Fruit fly (Drosophila melanogaster) whole organism, embryonic: ENCODE results near the gene CG32248.

Experiments used
- ATbp ChIP-seq: fragments of 200-800 bp; sonication (Bioruptor generic); optimal IDR thresholded peaks from 2 replicates; lab custom pipeline; 2017; ENCODE audit warnings: missing biosample characterization, mild to moderate bottlenecking, missing genetic modification characterization, missing genetic modification reagents
- B-H1 ChIP-seq: fragments of 200-800 bp; sonication (Bioruptor generic); IDR thresholded peaks from 3 replicates; pipeline ENCODE4 v1.3.6; 2022; ENCODE audit warnings: missing biosample characterization, missing genetic modification characterization
- BtbVII ChIP-seq: fragments of 200-800 bp; sonication (Bioruptor generic); optimal IDR thresholded peaks from 3 replicates; lab custom pipeline; 2017; ENCODE audit warnings: missing biosample characterization, mild to moderate bottlenecking, missing genetic modification characterization
- CG10209 ChIP-seq: fragments of 200-800 bp; sonication (Bioruptor generic); optimal IDR thresholded peaks from 3 replicates; lab custom pipeline; 2017; ENCODE audit warnings: missing biosample characterization, mild to moderate bottlenecking, missing genetic modification characterization, missing genetic modification reagents
- CG10274 ChIP-seq: fragments of 200-800 bp; sonication (Bioruptor generic); optimal IDR thresholded peaks from 3 replicates; lab custom pipeline; 2017; ENCODE audit warnings: missing biosample characterization, mild to moderate bottlenecking, missing genetic modification characterization
- CG11085 ChIP-seq: fragments of 200-800 bp; sonication (Bioruptor generic); IDR thresholded peaks from 2 replicates; pipeline ENCODE4 v1.3.6; 2022; ENCODE audit warnings: missing biosample characterization, missing genetic modification characterization
- CG11093 ChIP-seq: fragments of 200-800 bp; sonication (Bioruptor generic); IDR thresholded peaks from 3 replicates; pipeline ENCODE4 v1.3.6; 2022; ENCODE audit warnings: missing biosample characterization, missing genetic modification characterization
- CG18476 ChIP-seq: fragments of 200-800 bp; sonication (Bioruptor generic); optimal IDR thresholded peaks from 2 replicates; lab custom pipeline; 2016; ENCODE audit warnings: missing biosample characterization, mild to moderate bottlenecking, missing genetic modification characterization
- CG2199 ChIP-seq: fragments of 200-800 bp; sonication (Bioruptor generic); IDR thresholded peaks from 3 replicates; pipeline ENCODE4 v1.3.6; 2022; ENCODE audit warnings: missing biosample characterization, missing genetic modification characterization
- CG2889 ChIP-seq: fragments of 200-800 bp; sonication (Bioruptor generic); IDR thresholded peaks from 3 replicates; pipeline ENCODE4 v1.3.6; 2022; ENCODE audit warnings: missing biosample characterization, missing genetic modification characterization
- CG7271 ChIP-seq: fragments of 200-800 bp; sonication (Bioruptor generic); optimal IDR thresholded peaks from 2 replicates; lab custom pipeline; 2018; ENCODE audit warnings: missing biosample characterization, mild to moderate bottlenecking, missing genetic modification characterization, moderate library complexity
- CG8359 ChIP-seq: fragments of 200-800 bp; sonication (Bioruptor generic); optimal IDR thresholded peaks from 2 replicates; lab custom pipeline; 2017; ENCODE audit warnings: missing biosample characterization, mild to moderate bottlenecking, missing genetic modification characterization, borderline replicate concordance
- CG8478 ChIP-seq: fragments of >200 bp; optimal IDR thresholded peaks from 2 replicates; lab custom pipeline; 2018
- Camta ChIP-seq: fragments of 200-800 bp; sonication (Bioruptor generic); optimal IDR thresholded peaks from 2 replicates; lab custom pipeline; 2016; ENCODE audit warnings: missing biosample characterization, missing genetic modification characterization
- D19B ChIP-seq: fragments of 200-800 bp; sonication (Bioruptor generic); optimal IDR thresholded peaks from 2 replicates; lab custom pipeline; 2017; ENCODE audit warnings: missing biosample characterization, mild to moderate bottlenecking, missing genetic modification characterization
- Dll ChIP-seq: fragments of 200-800 bp; sonication (Bioruptor generic); IDR thresholded peaks from 4 replicates; pipeline ENCODE4 v1.3.6; 2022; ENCODE audit warnings: missing biosample characterization, missing genetic modification characterization; ENCODE audit not compliant: partially characterized antibody
- Doc2 ChIP-seq: fragments of 200-800 bp; sonication (Bioruptor generic); IDR thresholded peaks from 2 replicates; pipeline ENCODE4 v1.3.6; 2022; ENCODE audit warnings: missing biosample characterization, missing genetic modification characterization
- E2f2 ChIP-seq: fragments of 200-800 bp; sonication (Bioruptor generic); IDR thresholded peaks from 2 replicates; pipeline ENCODE4 v1.3.6; 2022; ENCODE audit warnings: missing biosample characterization, missing genetic modification characterization
- HmgD ChIP-seq: fragments of 200-800 bp; sonication (Bioruptor generic); optimal IDR thresholded peaks from 3 replicates; lab custom pipeline; 2016; ENCODE audit warnings: missing biosample characterization, missing genetic modification characterization
- Meics ChIP-seq: fragments of 200-800 bp; sonication (Bioruptor generic); optimal IDR thresholded peaks from 2 replicates; lab custom pipeline; 2017; ENCODE audit warnings: missing biosample characterization, mild to moderate bottlenecking, missing genetic modification characterization
- Oaz ChIP-seq: fragments of 200-800 bp; sonication (Bioruptor generic); IDR thresholded peaks from 2 replicates; pipeline ENCODE4 v1.3.6; 2022; ENCODE audit warnings: missing biosample characterization, missing genetic modification characterization
- Opbp ChIP-seq: fragments of 200-800 bp; sonication (Bioruptor generic); IDR thresholded peaks from 3 replicates; pipeline ENCODE4 v1.3.6; 2022; ENCODE audit warnings: missing biosample characterization, missing genetic modification characterization; ENCODE audit not compliant: partially characterized antibody
- Ravus ChIP-seq: fragments of 200-800 bp; sonication (Bioruptor generic); IDR thresholded peaks from 2 replicates; pipeline ENCODE4 v1.3.6; 2022; ENCODE audit warnings: missing biosample characterization, missing genetic modification characterization
- Sin3A ChIP-seq: fragments of >200 bp; optimal IDR thresholded peaks from 2 replicates; lab custom pipeline; 2018
- al ChIP-seq: fragments of 200-800 bp; sonication (Bioruptor generic); IDR thresholded peaks from 2 replicates; pipeline ENCODE4 v1.3.6; 2022; ENCODE audit warnings: missing biosample characterization, missing genetic modification characterization
- ap ChIP-seq: fragments of 200-800 bp; sonication (Bioruptor generic); IDR thresholded peaks from 2 replicates; pipeline ENCODE4 v1.3.6; 2022; ENCODE audit warnings: missing biosample characterization, missing genetic modification characterization
- br ChIP-seq: fragments of >200 bp; optimal IDR thresholded peaks from 2 replicates; lab custom pipeline; 2017
- crol ChIP-seq: fragments of 200-800 bp; sonication (Bioruptor generic); IDR thresholded peaks from 2 replicates; pipeline ENCODE4 v1.3.6; 2022; ENCODE audit warnings: missing biosample characterization, missing genetic modification characterization
- dm ChIP-seq: fragments of 200-800 bp; sonication (Bioruptor generic); optimal IDR thresholded peaks from 3 replicates; lab custom pipeline; 2016; ENCODE audit warnings: missing biosample characterization, missing genetic modification characterization
- dmrt99B ChIP-seq: fragments of 200-800 bp; sonication (Bioruptor generic); optimal IDR thresholded peaks from 2 replicates; lab custom pipeline; 2018; ENCODE audit warnings: missing biosample characterization, mild to moderate bottlenecking, missing genetic modification characterization, moderate library complexity
- dysf ChIP-seq: fragments of 200-800 bp; sonication (Bioruptor generic); IDR thresholded peaks from 3 replicates; pipeline ENCODE4 v1.3.6; 2022; ENCODE audit warnings: missing biosample characterization, missing genetic modification characterization
- esg ChIP-seq: fragments of 200-800 bp; sonication (Bioruptor generic); conservative IDR thresholded peaks from 2 replicates; pipeline ENCODE4 v1.3.6; 2022; ENCODE audit warnings: missing biosample characterization, missing genetic modification characterization
- jigr1 ChIP-seq: fragments of 200-800 bp; sonication (Bioruptor generic); IDR thresholded peaks from 3 replicates; pipeline ENCODE4 v1.3.6; 2022; ENCODE audit warnings: missing biosample characterization, missing genetic modification characterization
- jing ChIP-seq: fragments of 200-800 bp; sonication (Bioruptor generic); optimal IDR thresholded peaks from 2 replicates; lab custom pipeline; 2018; ENCODE audit warnings: missing biosample characterization, mild to moderate bottlenecking, missing genetic modification characterization
- nom ChIP-seq: fragments of 200-800 bp; sonication (Bioruptor generic); optimal IDR thresholded peaks from 2 replicates; lab custom pipeline; 2017; ENCODE audit warnings: missing biosample characterization, missing genetic modification characterization, mild to moderate bottlenecking, moderate library complexity, missing genetic modification reagents
- pita ChIP-seq: fragments of 200-800 bp; sonication (Bioruptor generic); optimal IDR thresholded peaks from 2 replicates; lab custom pipeline; 2017; ENCODE audit warnings: missing biosample characterization, mild to moderate bottlenecking, missing genetic modification characterization
- row ChIP-seq: fragments of 200-800 bp; sonication (Bioruptor generic); IDR thresholded peaks from 3 replicates; pipeline ENCODE4 v1.3.6; 2022; ENCODE audit warnings: missing biosample characterization, missing genetic modification characterization
- sqz ChIP-seq: fragments of 200-800 bp; sonication (Bioruptor generic); optimal IDR thresholded peaks from 3 replicates; lab custom pipeline; 2018; ENCODE audit warnings: missing biosample characterization, mild to moderate bottlenecking, missing genetic modification characterization
- trh ChIP-seq: fragments of 200-800 bp; sonication (Bioruptor generic); optimal IDR thresholded peaks from 2 replicates; lab custom pipeline; 2016; ENCODE audit warnings: missing biosample characterization, missing genetic modification characterization
- ttk ChIP-seq: fragments of 200-800 bp; sonication (Bioruptor generic); IDR thresholded peaks from 2 replicates; pipeline ENCODE4 v2.1.2; 2022; ENCODE audit warnings: missing biosample characterization, missing genetic modification characterization
- zen2 ChIP-seq: fragments of 200-800 bp; sonication (Bioruptor generic); IDR thresholded peaks from 3 replicates; pipeline ENCODE4 v1.3.6; 2022; ENCODE audit warnings: missing biosample characterization, missing genetic modification characterization; ENCODE audit not compliant: partially characterized antibody

CG32248 gene

dm6 chr3L:4490702-4491243, 19.2 kb downstream of the CG32248 start, which contains the start of gene CG13722 (continued):
- TF ChIP-seq pita (GFP tag; lab: Kevin White, UChicago) (no peak), CG18476 (GFP tag; lab: Kevin White, UChicago) (no peak), Opbp (no peak), CG2889 (GFP tag; lab: Robert Waterston, UW) (no peak), HmgD (GFP tag; lab: Kevin White, UChicago) (no peak), Meics (GFP tag; lab: Kevin White, UChicago) (no peak), ATbp (GFP tag; lab: Kevin White, UChicago) (no peak), Ravus (GFP tag; lab: Robert Waterston, UW) (no peak), crol (GFP tag; lab: Robert Waterston, UW) (0 out of 2 replicates have a peak, but pooled peaks have one; percentile 47), sqz (GFP tag; lab: Kevin White, UChicago) (no peak), trh (GFP tag; lab: Kevin White, UChicago) (no peak), zen2 (GFP tag; lab: Robert Waterston, UW) (no peak), Oaz (GFP tag; lab: Robert Waterston, UW) (no peak), CG7271 (no peak), CG2199 (GFP tag; lab: Robert Waterston, UW) (no peak), CG8478 (lab: Kevin White, UChicago) (no peak), CG11085 (GFP tag; lab: Robert Waterston, UW) (no peak), dm (GFP tag; lab: Kevin White, UChicago) (no peak), Dll (GFP tag; lab: Robert Waterston, UW) (0 out of 4 replicates have a peak, but pooled peaks have one; percentile 14), CG11093 (GFP tag; lab: Robert Waterston, UW) (no peak), CG8359 (GFP tag; lab: Kevin White, UChicago) (peak; percentile 99), CG10209 (no peak), al (GFP tag; lab: Robert Waterston, UW) (no peak), D19B (GFP tag; lab: Kevin White, UChicago) (no peak), CG10274 (GFP tag; lab: Kevin White, UChicago) (peak; percentile 13), Camta (no peak), B-H1 (GFP tag; lab: Robert Waterston, UW) (no peak), ap (GFP tag; lab: Robert Waterston, UW) (no peak), jigr1 (GFP tag; lab: Robert Waterston, UW) (no peak), BtbVII (GFP tag; lab: Kevin White, UChicago) (no peak), esg (GFP tag; lab: Robert Waterston, UW) (no peak), nom (GFP tag; lab: Kevin White, UChicago) (peak; percentile 60), jing (no peak), dysf (GFP tag; lab: Robert Waterston, UW) (0 out of 3 replicates have a peak, but pooled peaks have one; percentile 14), E2f2 (GFP tag; lab: Robert Waterston, UW) (0 out of 2 replicates have a peak, but pooled peaks have one; percentile 13), ttk (GFP tag; lab: Robert Waterston, UW) (no peak), row (GFP tag; lab: Robert Waterston, UW) (no peak), br (no peak)

dm6 chr3L:4493609-4494008, 22.1 kb downstream of the CG32248 start:
- no peak for TF ChIP-seq dmrt99B (tag; lab: Kevin White, UChicago)
- TF ChIP-seq Doc2: peak; percentile 20; the same call in 1 of the 2 replicates
- TF ChIP-seq Sin3A (lab: Kevin White, UChicago): no peak
